Worm (Caenorhabditis elegans) whole organism, mixed stage, embryonic: ENCODE data around the gene nhr-79.

ENCODE experiments used
- drap-1 ChIP-seq: fragments of 200-800 bp; sonication (Bioruptor generic); optimal IDR thresholded peaks from 3 replicates; lab custom pipeline; 2018; ENCODE audit warnings: mild to moderate bottlenecking, missing genetic modification characterization, missing compliant biosample characterization
- lin-13 ChIP-seq: fragments of 150-350 bp; optimal IDR thresholded peaks from 2 replicates; lab custom pipeline; 2014; ENCODE audit warnings: missing biosample characterization, missing genetic modification characterization
- mep-1 ChIP-seq: fragments of 150-350 bp; optimal IDR thresholded peaks from 2 replicates; lab custom pipeline; 2017; ENCODE audit warnings: missing biosample characterization, missing genetic modification reagents, missing genetic modification characterization, inconsistent platforms
- nhr-12 ChIP-seq: fragments of 150-350 bp; optimal IDR thresholded peaks from 2 replicates; lab custom pipeline; 2014; ENCODE audit warnings: missing biosample characterization, missing genetic modification characterization
- sptf-1 ChIP-seq: sonication (generic microtip); optimal IDR thresholded peaks from 2 replicates; lab custom pipeline; 2017; ENCODE audit warnings: mild to moderate bottlenecking, missing genetic modification characterization, moderate library complexity, missing compliant biosample characterization
- unc-39 ChIP-seq: fragments of 150-350 bp; optimal IDR thresholded peaks from 2 replicates; lab custom pipeline; 2014; ENCODE audit warnings: missing biosample characterization, missing genetic modification characterization

DNA sequence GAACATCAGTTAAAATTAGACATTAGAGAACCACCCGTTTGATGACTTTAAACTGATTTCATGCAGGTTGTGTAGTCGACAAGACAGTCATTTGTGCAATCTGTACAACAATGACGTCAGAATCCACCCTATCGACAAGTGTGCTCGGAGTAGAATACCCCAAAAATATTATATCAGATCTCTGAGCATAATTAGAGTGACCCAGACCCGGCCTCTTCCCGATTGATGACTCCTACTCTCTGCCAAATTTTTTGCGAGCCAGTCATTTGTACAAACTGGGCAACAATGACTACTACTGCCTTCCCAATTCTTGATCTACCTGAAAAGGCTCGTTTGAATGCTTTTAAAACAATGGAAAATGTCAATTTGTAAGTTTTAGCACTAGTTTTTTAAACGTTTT lies 28.4 kb upstream of the nhr-79 start, which contains the start of the genes fbxb-115 and fbxb-1:
- no peak for TF ChIP-seq unc-39
- no peak for TF ChIP-seq drap-1 (GFP tag; lab: Kevin White, UChicago)
- TF ChIP-seq sptf-1 (tag; lab: Kevin White, UChicago) = no peak
- no peak for TF ChIP-seq lin-13 (tag; lab: Kevin White, UChicago)
- no peak for TF ChIP-seq nhr-12 (tag; lab: Kevin White, UChicago)
- no peak for TF ChIP-seq mep-1 (tag; lab: Kevin White, UChicago)
